Worm (Caenorhabditis elegans): ENCODE results near the gene B0222.5.

DNA sequence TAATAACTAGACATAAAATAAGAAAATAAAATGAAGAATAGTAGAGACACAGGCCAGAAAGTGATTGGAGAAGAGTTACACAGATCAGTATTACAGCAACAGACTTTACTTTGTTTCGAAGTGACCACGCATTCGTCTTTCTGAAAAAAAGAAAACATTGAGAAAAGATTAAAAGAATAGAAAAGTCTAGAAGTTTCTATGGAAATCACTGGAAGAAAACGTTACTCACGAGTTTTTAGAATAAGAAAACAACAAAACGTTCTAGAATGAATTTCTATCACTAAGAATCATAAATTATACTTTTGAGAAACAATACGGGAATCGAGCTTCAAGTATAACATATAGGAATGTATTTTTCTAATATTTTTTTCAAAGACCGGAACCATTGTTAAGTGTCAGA lies 944 bp upstream of the B0222.5 start:
- TF ChIP-seq nhr-179 (tag; optimal IDR thresholded peaks at IDR 0.05) (no peak), sdz-38 (tag; optimal IDR thresholded peaks at IDR 0.05) (no peak), him-1 (tag; optimal IDR thresholded peaks at IDR 0.05) (no peak)
